Fruit fly (Drosophila melanogaster) S2 (cell line): ENCODE measurements around the gene CG17118.

ENCODE experiments used
- CG8478 ChIP-seq: fragments of >200 bp; optimal IDR thresholded peaks from 2 replicates; lab custom pipeline; 2018
- CTCF ChIP-seq, 2 experiments: fragments of >200 bp; optimal IDR thresholded peaks; 2 replicates each; lab custom pipeline; 2018

DNA sequence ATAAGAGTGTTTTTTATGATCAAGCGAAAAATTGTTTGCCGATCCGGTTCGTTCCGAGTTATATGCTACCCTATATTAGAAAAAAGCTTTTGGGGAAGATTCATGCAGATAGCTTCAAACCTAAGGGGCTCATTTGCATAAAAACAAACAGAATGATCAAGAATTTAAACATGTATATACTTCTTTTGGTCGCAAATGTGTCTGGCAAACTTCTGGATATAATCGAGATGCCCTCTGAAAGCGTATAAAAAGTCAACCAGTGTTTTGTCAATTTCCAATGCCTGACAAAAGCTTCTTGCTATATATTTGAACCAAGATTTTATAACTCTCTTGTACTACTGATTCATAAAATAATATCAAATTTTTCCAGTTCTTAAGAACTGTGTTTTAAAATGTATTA is 44.4 kb upstream of the CG17118 start:
- no peak for TF ChIP-seq CTCF (optimal IDR thresholded peaks at IDR 0.05; lab: Kevin White, UChicago)
- no peak for TF ChIP-seq CG8478 (lab: Kevin White, UChicago)
